Worm (Caenorhabditis elegans) whole organism, L1 larva: ENCODE measurements around the gene Y26E6A.3.

Source experiments
- F16B12.6 ChIP-seq: fragments of 150-350 bp; optimal IDR thresholded peaks from 2 replicates; lab custom pipeline; 2014; ENCODE audit warnings: missing biosample characterization, missing genetic modification characterization
- alr-1 ChIP-seq: fragments of 200-800 bp; sonication (Bioruptor generic); optimal IDR thresholded peaks from 2 replicates; lab custom pipeline; 2018; ENCODE audit warnings: borderline replicate concordance, mild to moderate bottlenecking, missing genetic modification characterization, missing compliant biosample characterization
- blmp-1 ChIP-seq: fragments of 150-350 bp; optimal IDR thresholded peaks from 2 replicates; lab custom pipeline; 2014; ENCODE audit warnings: missing biosample characterization, missing genetic modification characterization
- ceh-63 ChIP-seq: fragments of 200-800 bp; sonication (Bioruptor generic); optimal IDR thresholded peaks from 2 replicates; lab custom pipeline; 2018; ENCODE audit warnings: mild to moderate bottlenecking, missing genetic modification characterization, missing compliant biosample characterization
- ces-1 ChIP-seq: fragments of 150-350 bp; optimal IDR thresholded peaks from 2 replicates; lab custom pipeline; 2014; ENCODE audit warnings: missing biosample characterization, missing genetic modification reagents, missing genetic modification characterization
- dpl-1 ChIP-seq, 3 experiments: fragments of 150-350 bp in 2 of 3; sonication (generic microtip) in 1 of 3; optimal IDR thresholded peaks; 2 replicates each; lab custom pipeline; 2014 to 2017; ENCODE audit warnings: missing biosample characterization in 3 of 3, missing genetic modification characterization in 3 of 3, missing genetic modification reagents in 3 of 3
- dsc-1 ChIP-seq: sonication (generic microtip); optimal IDR thresholded peaks from 2 replicates; lab custom pipeline; 2016; ENCODE audit warnings: mild to moderate bottlenecking, missing genetic modification characterization, missing compliant biosample characterization
- efl-1 ChIP-seq, 4 experiments: fragments of 150-350 bp; optimal IDR thresholded peaks in 3 of 4; peaks in 1 of 4; 1 replicate in 1 of 4; 2 replicates in 3 of 4; lab custom pipeline; 2014; ENCODE audit warnings: missing biosample characterization in 2 of 4, missing genetic modification characterization in 2 of 4, missing genetic modification reagents in 2 of 4
- efl-3 ChIP-seq: fragments of 200-800 bp; sonication (Bioruptor generic); optimal IDR thresholded peaks from 2 replicates; lab custom pipeline; 2018; ENCODE audit warnings: mild to moderate bottlenecking, missing genetic modification characterization, missing compliant biosample characterization
- egl-27 ChIP-seq, 2 experiments: fragments of 150-350 bp in 1 of 2; sonication (generic microtip); optimal IDR thresholded peaks; 3 replicates each; lab custom pipeline; 2017 to 2018; ENCODE audit warnings: missing biosample characterization in 2 of 2, missing genetic modification characterization in 2 of 2, missing genetic modification reagents in 2 of 2
- elt-2 ChIP-seq: sonication (generic microtip); optimal IDR thresholded peaks from 2 replicates; lab custom pipeline; 2016; ENCODE audit warnings: missing genetic modification characterization, mild to moderate bottlenecking, inconsistent platforms, missing compliant biosample characterization, missing genetic modification reagents
- elt-3 ChIP-seq, 6 experiments: fragments of 150-350 bp in 1 of 6; sonication (generic microtip); optimal IDR thresholded peaks; 2 replicates each; lab custom pipeline; 2017 to 2018; ENCODE audit warnings: missing biosample characterization in 6 of 6, missing genetic modification characterization in 6 of 6, inconsistent platforms in 1 of 6
- fkh-10 ChIP-seq: sonication (generic microtip); optimal IDR thresholded peaks from 2 replicates; lab custom pipeline; 2017; ENCODE audit warnings: missing biosample characterization, missing genetic modification reagents, missing genetic modification characterization
- fkh-4 ChIP-seq: sonication (generic microtip); optimal IDR thresholded peaks from 2 replicates; lab custom pipeline; 2016; ENCODE audit warnings: missing compliant biosample characterization, missing genetic modification characterization, borderline replicate concordance
- grh-1 ChIP-seq: fragments of 200-800 bp; sonication (Bioruptor generic); IDR thresholded peaks from 2 replicates; pipeline ENCODE4 v1.3.6; 2022; ENCODE audit warnings: missing genetic modification reagents, missing genetic modification characterization, missing compliant biosample characterization
- hlh-17 ChIP-seq: fragments of 200-800 bp; sonication (Bioruptor generic); optimal IDR thresholded peaks from 2 replicates; lab custom pipeline; 2018; ENCODE audit warnings: missing genetic modification characterization, mild to moderate bottlenecking, missing compliant biosample characterization, moderate library complexity, borderline replicate concordance
- hpl-2 ChIP-seq: fragments of 150-350 bp; optimal IDR thresholded peaks from 2 replicates; lab custom pipeline; 2014; ENCODE audit warnings: missing biosample characterization, missing genetic modification reagents, missing genetic modification characterization
- isw-1 ChIP-seq: fragments of 200-800 bp; sonication (Bioruptor generic); IDR thresholded peaks from 2 replicates; pipeline ENCODE4 v1.3.6; 2022; ENCODE audit warnings: missing genetic modification characterization, missing compliant biosample characterization
- jun-1 ChIP-seq: fragments of 150-350 bp; optimal IDR thresholded peaks from 2 replicates; lab custom pipeline; 2014; ENCODE audit warnings: missing biosample characterization, missing genetic modification reagents, missing genetic modification characterization
- lin-14 ChIP-seq: fragments of 200-800 bp; sonication (Bioruptor generic); optimal IDR thresholded peaks from 2 replicates; lab custom pipeline; 2018; ENCODE audit warnings: mild to moderate bottlenecking, missing genetic modification characterization, moderate library complexity, missing compliant biosample characterization
- lin-15B ChIP-seq: fragments of 150-350 bp; sonication (generic microtip); optimal IDR thresholded peaks from 3 replicates; lab custom pipeline; 2014; ENCODE audit warnings: missing biosample characterization, missing genetic modification characterization
- lin-35 ChIP-seq, 2 experiments: fragments of 150-350 bp; optimal IDR thresholded peaks; 2 replicates each; lab custom pipeline; 2014; ENCODE audit warnings: missing biosample characterization in 2 of 2, missing genetic modification characterization in 2 of 2, missing genetic modification reagents in 2 of 2
- lir-3 ChIP-seq: sonication (generic microtip); optimal IDR thresholded peaks from 2 replicates; lab custom pipeline; 2016; ENCODE audit warnings: mild to moderate bottlenecking, missing genetic modification characterization, moderate library complexity, missing compliant biosample characterization; ENCODE audit not compliant: poor library complexity
- mab-9 ChIP-seq: fragments of 200-800 bp; sonication (Bioruptor generic); IDR thresholded peaks from 2 replicates; pipeline ENCODE4 v1.3.6; 2022; ENCODE audit warnings: missing genetic modification reagents, missing genetic modification characterization, missing compliant biosample characterization
- mdl-1 ChIP-seq, 2 experiments: fragments of 150-350 bp; optimal IDR thresholded peaks; 2 replicates each; lab custom pipeline; 2014 to 2017; ENCODE audit warnings: missing biosample characterization in 2 of 2, missing genetic modification characterization in 2 of 2, inconsistent platforms in 1 of 2
- nhr-20 ChIP-seq: sonication (generic microtip); optimal IDR thresholded peaks from 2 replicates; lab custom pipeline; 2016; ENCODE audit warnings: mild to moderate bottlenecking, missing genetic modification characterization, missing compliant biosample characterization
- nhr-237 ChIP-seq: fragments of 150-350 bp; optimal IDR thresholded peaks from 2 replicates; lab custom pipeline; 2014; ENCODE audit warnings: missing biosample characterization, missing genetic modification characterization
- nhr-71 ChIP-seq: sonication (generic microtip); optimal IDR thresholded peaks from 2 replicates; lab custom pipeline; 2016; ENCODE audit warnings: mild to moderate bottlenecking, missing genetic modification characterization, moderate library complexity, missing compliant biosample characterization
- nhr-77 ChIP-seq: fragments of 150-350 bp; optimal IDR thresholded peaks from 2 replicates; lab custom pipeline; 2014; ENCODE audit warnings: missing biosample characterization, missing genetic modification characterization
- nhr-90 ChIP-seq: sonication (generic microtip); optimal IDR thresholded peaks from 2 replicates; lab custom pipeline; 2016; ENCODE audit warnings: mild to moderate bottlenecking, missing genetic modification characterization, missing compliant biosample characterization; ENCODE audit not compliant: poor library complexity
- pag-3 ChIP-seq: sonication (generic microtip); optimal IDR thresholded peaks from 2 replicates; lab custom pipeline; 2017; ENCODE audit warnings: missing genetic modification characterization, mild to moderate bottlenecking, missing compliant biosample characterization, antibody characterized with exemption, borderline replicate concordance; ENCODE audit not compliant: insufficient read depth
- pqm-1 ChIP-seq: sonication (generic microtip); optimal IDR thresholded peaks from 3 replicates; lab custom pipeline; 2017; ENCODE audit warnings: missing biosample characterization, missing genetic modification characterization
- rnt-1 ChIP-seq: sonication (generic microtip); optimal IDR thresholded peaks from 2 replicates; lab custom pipeline; 2016; ENCODE audit warnings: mild to moderate bottlenecking, missing genetic modification characterization, moderate library complexity, missing compliant biosample characterization
- snu-23 ChIP-seq: sonication (generic microtip); optimal IDR thresholded peaks from 2 replicates; lab custom pipeline; 2016; ENCODE audit warnings: missing genetic modification characterization, missing compliant biosample characterization
- sptf-1 ChIP-seq: fragments of 150-350 bp; optimal IDR thresholded peaks from 2 replicates; lab custom pipeline; 2014; ENCODE audit warnings: missing biosample characterization, missing genetic modification characterization
- sup-37 ChIP-seq: fragments of 200-800 bp; sonication (Bioruptor generic); optimal IDR thresholded peaks from 2 replicates; lab custom pipeline; 2018; ENCODE audit warnings: mild to moderate bottlenecking, missing genetic modification characterization, missing compliant biosample characterization
- tbx-2 ChIP-seq: sonication (generic microtip); optimal IDR thresholded peaks from 2 replicates; lab custom pipeline; 2016; ENCODE audit warnings: missing genetic modification characterization, missing compliant biosample characterization
- tlp-1 ChIP-seq: fragments of 150-350 bp; optimal IDR thresholded peaks from 2 replicates; lab custom pipeline; 2014; ENCODE audit warnings: missing biosample characterization, missing genetic modification characterization
- unc-130 ChIP-seq: fragments of 150-350 bp; optimal IDR thresholded peaks from 2 replicates; lab custom pipeline; 2017; ENCODE audit warnings: missing biosample characterization, missing genetic modification characterization, inconsistent platforms
- unc-30 ChIP-seq: sonication (generic microtip); optimal IDR thresholded peaks from 2 replicates; lab custom pipeline; 2017; ENCODE audit warnings: missing biosample characterization, missing genetic modification characterization
- unc-62 ChIP-seq: fragments of 150-350 bp; optimal IDR thresholded peaks from 2 replicates; lab custom pipeline; 2014; ENCODE audit warnings: missing biosample characterization, missing genetic modification reagents, missing genetic modification characterization
- unc-86 ChIP-seq: sonication (generic microtip); optimal IDR thresholded peaks from 2 replicates; lab custom pipeline; 2016; ENCODE audit warnings: missing genetic modification characterization, missing compliant biosample characterization
- vab-15 ChIP-seq: sonication (generic microtip); optimal IDR thresholded peaks from 2 replicates; lab custom pipeline; 2017; ENCODE audit warnings: missing genotype, mild to moderate bottlenecking, missing genetic modification characterization, missing compliant biosample characterization
- zag-1 ChIP-seq: fragments of 150-350 bp; optimal IDR thresholded peaks from 2 replicates; lab custom pipeline; 2014; ENCODE audit warnings: missing biosample characterization, missing genetic modification characterization
- zip-4 ChIP-seq: fragments of 200-800 bp; sonication (Bioruptor generic); optimal IDR thresholded peaks from 2 replicates; lab custom pipeline; 2018; ENCODE audit warnings: mild to moderate bottlenecking, missing genetic modification characterization, moderate library complexity, missing compliant biosample characterization

Gene Y26E6A.3

ce11 chrX:13937910-13938309 lies 28.2 kb upstream of the Y26E6A.3 start (continued):
- TF ChIP-seq vab-15 (tag; lab: Kevin White, UChicago) (no peak), jun-1 (tag; lab: Kevin White, UChicago) (no peak), pqm-1 (tag; lab: Kevin White, UChicago) (no peak), mdl-1 (tag; optimal IDR thresholded peaks at IDR 0.05; lab: Kevin White, UChicago) (no peak), dpl-1 (GFP tag; optimal IDR thresholded peaks at IDR 0.05; lab: Kevin White, UChicago) (no peak), nhr-20 (tag; lab: Kevin White, UChicago) (peak; percentile 28), pag-3 (tag; lab: Kevin White, UChicago) (no peak), tlp-1 (tag; lab: Kevin White, UChicago) (no peak), unc-86 (tag; lab: Kevin White, UChicago) (no peak), lin-35 (GFP tag; optimal IDR thresholded peaks at IDR 0.05; lab: Kevin White, UChicago) (no peak), ceh-63 (GFP tag; lab: Kevin White, UChicago) (no peak), unc-62 (GFP tag; lab: Kevin White, UChicago) (no peak), rnt-1 (tag; lab: Kevin White, UChicago) (no peak), grh-1 (GFP tag; lab: Robert Waterston, UW) (no peak), efl-3 (GFP tag; lab: Kevin White, UChicago) (no peak), blmp-1 (peak; percentile 64), alr-1 (tag; lab: Kevin White, UChicago) (no peak), unc-30 (tag; lab: Kevin White, UChicago) (no peak), zip-4 (GFP tag; lab: Kevin White, UChicago) (no peak), fkh-10 (GFP tag; lab: Kevin White, UChicago) (no peak), nhr-71 (tag; lab: Kevin White, UChicago) (peak; percentile 21)
- TF ChIP-seq, all 84 proteins: peak for 10

- TF ChIP-seq elt-3 (tag; optimal IDR thresholded peaks at IDR 0.05; lab: Kevin White, UChicago) (peak; percentile 97 to 100 (median 99)), unc-130 (tag; lab: Kevin White, UChicago) (peak; percentile 26), lin-14 (GFP tag; lab: Kevin White, UChicago) (peak; percentile 28), jun-1 (tag; lab: Kevin White, UChicago) (no peak), lir-3 (tag; lab: Kevin White, UChicago) (no peak), efl-1 (optimal IDR thresholded peaks at IDR 0.05; lab: Kevin White, UChicago) (no peak), efl-1 (GFP tag; optimal IDR thresholded peaks at IDR 0.05 in 1 of 2; lab: Kevin White, UChicago) (peak in 1 of 2 experiments; percentile 12), nhr-77 (no peak), pqm-1 (tag; lab: Kevin White, UChicago) (peak; percentile 97), F16B12.6 (tag; lab: Kevin White, UChicago) (no peak), nhr-237 (tag; lab: Kevin White, UChicago) (no peak), elt-2 (tag; lab: Kevin White, UChicago) (peak; percentile 96)
Observed at ce11 chrX:13937350-13937749, 27.6 kb upstream of the Y26E6A.3 start.

ce11 chrX:13936719-13937118 lies 27.0 kb upstream of the Y26E6A.3 start:
- TF ChIP-seq unc-86 (tag; lab: Kevin White, UChicago) (no peak), sptf-1 (tag; lab: Kevin White, UChicago) (no peak), hpl-2 (GFP tag; lab: Kevin White, UChicago) (no peak), dsc-1 (tag; lab: Kevin White, UChicago) (no peak), nhr-90 (tag; lab: Kevin White, UChicago) (peak; percentile 39), rnt-1 (tag; lab: Kevin White, UChicago) (no peak), egl-27 (tag; optimal IDR thresholded peaks at IDR 0.05; lab: Kevin White, UChicago) (no peak), unc-130 (tag; lab: Kevin White, UChicago) (no peak), mab-9 (GFP tag; lab: Robert Waterston, UW) (no peak), fkh-4 (tag; lab: Kevin White, UChicago) (no peak), ces-1 (GFP tag; lab: Kevin White, UChicago) (no peak), sup-37 (GFP tag; lab: Kevin White, UChicago) (no peak), F16B12.6 (tag; lab: Kevin White, UChicago) (no peak), efl-1 (optimal IDR thresholded peaks at IDR 0.05; lab: Kevin White, UChicago) (no peak), efl-1 (GFP tag; optimal IDR thresholded peaks at IDR 0.05 in 1 of 2; lab: Kevin White, UChicago) (peak in 1 of 2 experiments; percentile 59), lin-15B (no peak), lin-14 (GFP tag; lab: Kevin White, UChicago) (peak; percentile 35), blmp-1 (peak; percentile 56), isw-1 (GFP tag; lab: Robert Waterston, UW) (no peak), tbx-2 (tag; lab: Kevin White, UChicago) (peak; percentile 36), nhr-20 (tag; lab: Kevin White, UChicago) (peak; percentile 67), zag-1 (no peak), efl-3 (GFP tag; lab: Kevin White, UChicago) (no peak), snu-23 (GFP tag; lab: Kevin White, UChicago) (peak; percentile 42), hlh-17 (no peak)
